Fruit fly (Drosophila melanogaster) whole organism: ENCODE data around the gene jp.

ENCODE experiments used
- CG8478 ChIP-seq: fragments of >200 bp; optimal IDR thresholded peaks from 2 replicates; lab custom pipeline; 2018; ENCODE audit warnings: inconsistent platforms
- Dll ChIP-seq: fragments of >200 bp; optimal IDR thresholded peaks from 2 replicates; lab custom pipeline; 2017
- EcR ChIP-seq, 2 experiments: fragments of >200 bp; optimal IDR thresholded peaks; 2 replicates each; lab custom pipeline; 2017; ENCODE audit warnings: missing biosample characterization in 2 of 2, missing genetic modification characterization in 2 of 2, missing genetic modification reagents in 2 of 2
- pan ChIP-seq: fragments of >200 bp; optimal IDR thresholded peaks from 2 replicates; lab custom pipeline; 2017
- psq ChIP-seq: fragments of >200 bp; optimal IDR thresholded peaks from 2 replicates; lab custom pipeline; 2017
- usp ChIP-seq: fragments of >200 bp; optimal IDR thresholded peaks from 2 replicates; lab custom pipeline; 2017; ENCODE audit warnings: missing biosample characterization, missing genetic modification characterization, mixed read lengths

dm6 chr2L:9565387-9565786 lies 1.2 kb downstream of the jp start, which contains the start of gene CG46468:
- no peak for TF ChIP-seq psq (lab: Kevin White, UChicago)
- TF ChIP-seq usp (GFP tag; lab: Kevin White, UChicago), result no peak
- TF ChIP-seq Dll, result no peak
- TF ChIP-seq EcR (GFP tag; optimal IDR thresholded peaks at IDR 0.05; lab: Kevin White, UChicago), result no peak
- TF ChIP-seq pan (lab: Kevin White, UChicago), result no peak
- TF ChIP-seq CG8478, result no peak
